Fruit fly (Drosophila melanogaster) S2 (cell line): ENCODE results near the gene brk.

Experiments
- CG8478 ChIP-seq: fragments of >200 bp; optimal IDR thresholded peaks from 2 replicates; lab custom pipeline; 2018
- CTCF ChIP-seq, 2 experiments: fragments of >200 bp; optimal IDR thresholded peaks; 2 replicates each; lab custom pipeline; 2018

DNA sequence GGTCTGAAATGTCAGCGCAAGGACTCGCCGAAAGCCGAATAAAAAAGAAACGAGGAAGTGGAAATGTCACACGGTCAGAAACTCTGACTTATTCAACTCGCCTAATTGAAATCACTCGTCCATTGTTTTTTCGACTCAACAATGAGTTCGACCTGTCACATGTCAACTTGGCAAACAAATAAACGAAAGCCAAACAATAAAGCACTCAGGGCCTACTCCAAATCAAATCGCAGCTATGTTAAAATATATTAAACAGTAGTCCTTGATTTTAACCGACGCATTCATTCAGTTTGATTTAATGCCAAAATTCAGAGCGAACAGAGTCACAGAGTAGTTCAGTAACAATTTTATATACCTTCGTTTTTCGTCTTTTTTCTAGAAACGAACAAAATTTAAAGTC lies 41.1 kb upstream of the brk start, which contains the start of gene CG1958:
- TF ChIP-seq CG8478 (lab: Kevin White, UChicago) = no peak
- no peak for TF ChIP-seq CTCF (optimal IDR thresholded peaks at IDR 0.05; lab: Kevin White, UChicago)
